Worm (Caenorhabditis elegans): ENCODE data around the gene B0416.4.

Gene B0416.4

DNA sequence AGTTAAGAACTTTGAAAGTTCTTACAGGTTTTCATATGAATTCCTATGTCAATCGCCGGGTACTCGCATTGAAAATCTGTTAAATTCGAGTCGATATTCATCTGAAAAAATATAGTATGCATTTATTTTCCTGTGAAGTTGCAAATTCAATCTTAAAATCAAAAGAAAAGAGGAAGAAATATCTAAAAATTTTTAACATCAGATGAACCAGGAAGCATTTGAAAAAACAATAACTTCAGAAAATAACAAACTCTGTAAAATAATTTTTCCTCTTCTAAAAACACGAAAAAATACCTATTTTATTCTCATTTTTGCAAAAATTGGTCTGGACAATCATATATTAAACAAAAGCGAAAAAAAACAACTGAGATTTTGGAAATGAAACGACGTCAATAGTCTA is 40.3 kb downstream of the B0416.4 start, which contains the start of gene npr-7:
Gene npr-7, minus strand, starts transcription at position 101 of the 400 bp plus-strand sequence.
- TF ChIP-seq egl-27 (tag; optimal IDR thresholded peaks at IDR 0.05) (no peak), dmd-4 (tag; optimal IDR thresholded peaks at IDR 0.05) (no peak), fos-1 (tag; optimal IDR thresholded peaks at IDR 0.05) (no peak), C34F6.9 (tag; optimal IDR thresholded peaks at IDR 0.05) (no peak), zag-1 (tag; optimal IDR thresholded peaks at IDR 0.05) (no peak), sma-3 (GFP tag; optimal IDR thresholded peaks at IDR 0.05) (no peak), nhr-77 (tag; optimal IDR thresholded peaks at IDR 0.05) (no peak)

- TF ChIP-seq ztf-1 (GFP tag; conservative IDR thresholded peaks at IDR 0.05) = no peak
- TF ChIP-seq crh-2 (tag; optimal IDR thresholded peaks at IDR 0.05) = no peak
- TF ChIP-seq zag-1 (tag; optimal IDR thresholded peaks at IDR 0.05) = no peak
- TF ChIP-seq nhr-237 (tag; optimal IDR thresholded peaks at IDR 0.05) = no peak
- TF ChIP-seq nhr-23 (tag; optimal IDR thresholded peaks at IDR 0.05) = no peak
- no peak for TF ChIP-seq blmp-1 (tag; optimal IDR thresholded peaks at IDR 0.05; ENCODE audit: insufficient read depth)
- no peak for TF ChIP-seq ceh-82 (tag; optimal IDR thresholded peaks at IDR 0.05)
- TF ChIP-seq sem-4 (tag; optimal IDR thresholded peaks at IDR 0.05) = no peak
- TF ChIP-seq skn-1 (tag; optimal IDR thresholded peaks at IDR 0.05) = no peak
- TF ChIP-seq mdl-1 (tag; optimal IDR thresholded peaks at IDR 0.05) = no peak
- TF ChIP-seq lin-11 (tag; optimal IDR thresholded peaks at IDR 0.05) = no peak
- TF ChIP-seq Y55F3AM.14 (GFP tag; optimal IDR thresholded peaks at IDR 0.05) = no peak
- TF ChIP-seq alr-1 (tag; optimal IDR thresholded peaks at IDR 0.05) = no peak
- no peak for TF ChIP-seq fos-1 (tag; optimal IDR thresholded peaks at IDR 0.05)
- no peak for TF ChIP-seq ama-1 (optimal IDR thresholded peaks at IDR 0.05)
These were observed 46.2 kb downstream of the B0416.4 start for ce11 chrX:9324962-9325361.

All from whole organism, L2 larva.